Fruit fly (Drosophila melanogaster) whole organism, embryonic: Measurements from ENCODE around the gene Ir94a.
A peak's percentile ranks its signal among the peaks of the same experiment; 100 is the strongest.

Experiments used
- ATbp ChIP-seq: fragments of 200-800 bp; sonication (Bioruptor generic); optimal IDR thresholded peaks from 2 replicates; lab custom pipeline; 2017; ENCODE audit warnings: missing biosample characterization, mild to moderate bottlenecking, missing genetic modification characterization, missing genetic modification reagents
- Bteb2 ChIP-seq: fragments of 200-800 bp; sonication (Bioruptor generic); optimal IDR thresholded peaks from 2 replicates; lab custom pipeline; 2016; ENCODE audit warnings: missing biosample characterization, missing genetic modification characterization
- CG10431 ChIP-seq: fragments of 200-800 bp; sonication (Bioruptor generic); optimal IDR thresholded peaks from 3 replicates; lab custom pipeline; 2018; ENCODE audit warnings: missing biosample characterization, mild to moderate bottlenecking, missing genetic modification characterization
- CG10462 ChIP-seq: fragments of 200-800 bp; sonication (Bioruptor generic); optimal IDR thresholded peaks from 2 replicates; lab custom pipeline; 2016; ENCODE audit warnings: missing biosample characterization, missing genetic modification characterization
- CG10543 ChIP-seq: fragments of 200-800 bp; sonication (Bioruptor generic); optimal IDR thresholded peaks from 3 replicates; lab custom pipeline; 2017; ENCODE audit warnings: missing biosample characterization, mild to moderate bottlenecking, missing genetic modification characterization, moderate library complexity
- CG1233 ChIP-seq: fragments of 200-800 bp; sonication (Bioruptor generic); optimal IDR thresholded peaks from 4 replicates; lab custom pipeline; 2018; ENCODE audit warnings: missing biosample characterization, mild to moderate bottlenecking, missing genetic modification characterization
- CG18262 ChIP-seq: fragments of 200-800 bp; optimal IDR thresholded peaks from 3 replicates; lab custom pipeline; 2019; ENCODE audit warnings: missing biosample characterization, mild to moderate bottlenecking, missing genetic modification characterization, moderate library complexity
- CG2116 ChIP-seq: fragments of 200-800 bp; sonication (Bioruptor generic); optimal IDR thresholded peaks from 3 replicates; lab custom pipeline; 2018; ENCODE audit warnings: missing biosample characterization, mild to moderate bottlenecking, missing genetic modification characterization
- CG2202 ChIP-seq: fragments of 200-800 bp; sonication (Bioruptor generic); optimal IDR thresholded peaks from 2 replicates; lab custom pipeline; 2018; ENCODE audit warnings: missing biosample characterization, mild to moderate bottlenecking, missing genetic modification characterization
- CG2678 ChIP-seq: fragments of 200-800 bp; sonication (Bioruptor generic); optimal IDR thresholded peaks from 3 replicates; lab custom pipeline; 2019; ENCODE audit warnings: missing biosample characterization, mild to moderate bottlenecking, missing genetic modification characterization, moderate library complexity
- CG31388 ChIP-seq: fragments of 200-800 bp; sonication (Bioruptor generic); optimal IDR thresholded peaks from 2 replicates; lab custom pipeline; 2016; ENCODE audit warnings: missing biosample characterization, missing genetic modification characterization
- CG32767 ChIP-seq: fragments of 200-800 bp; sonication (Bioruptor generic); IDR thresholded peaks from 2 replicates; pipeline ENCODE4 v1.3.6; 2022; ENCODE audit warnings: missing biosample characterization, missing genetic modification characterization
- CG43689 ChIP-seq: fragments of 200-800 bp; sonication (Bioruptor generic); IDR thresholded peaks from 2 replicates; pipeline ENCODE4 v1.3.6; 2022; ENCODE audit warnings: missing biosample characterization, missing genetic modification characterization
- CG5180 ChIP-seq: fragments of 200-800 bp; sonication (Bioruptor generic); optimal IDR thresholded peaks from 3 replicates; lab custom pipeline; 2017; ENCODE audit warnings: missing biosample characterization, missing genetic modification characterization, mild to moderate bottlenecking, moderate library complexity, missing genetic modification reagents
- CG6689 ChIP-seq: fragments of 200-800 bp; sonication (Bioruptor generic); IDR thresholded peaks from 2 replicates; pipeline ENCODE4 v1.3.6; 2022; ENCODE audit warnings: missing biosample characterization, missing genetic modification characterization
- CG6854 ChIP-seq: fragments of 200-800 bp; sonication (Bioruptor generic); optimal IDR thresholded peaks from 3 replicates; lab custom pipeline; 2017; ENCODE audit warnings: missing biosample characterization, mild to moderate bottlenecking, missing genetic modification characterization
- CG7839 ChIP-seq: fragments of 200-800 bp; sonication (Bioruptor generic); optimal IDR thresholded peaks from 3 replicates; lab custom pipeline; 2018; ENCODE audit warnings: missing biosample characterization, mild to moderate bottlenecking, missing genetic modification characterization, moderate library complexity
- Dfd ChIP-seq, 2 experiments: fragments of >200 bp; optimal IDR thresholded peaks; 2 replicates each; lab custom pipeline; 2017; ENCODE audit warnings: missing biosample characterization in 2 of 2, missing genetic modification characterization in 2 of 2
- Doc2 ChIP-seq: fragments of 200-800 bp; sonication (Bioruptor generic); IDR thresholded peaks from 2 replicates; pipeline ENCODE4 v1.3.6; 2022; ENCODE audit warnings: missing biosample characterization, missing genetic modification characterization
- Ets97D ChIP-seq: fragments of 200-800 bp; sonication (Bioruptor generic); optimal IDR thresholded peaks from 3 replicates; lab custom pipeline; 2016; ENCODE audit warnings: missing biosample characterization, missing genetic modification characterization
- Hand ChIP-seq: fragments of 200-800 bp; sonication (Bioruptor generic); optimal IDR thresholded peaks from 2 replicates; lab custom pipeline; 2017; ENCODE audit warnings: mild to moderate bottlenecking, missing biosample characterization, missing genetic modification reagents, missing genetic modification characterization
- Hmr ChIP-seq: fragments of 200-800 bp; sonication (Bioruptor generic); optimal IDR thresholded peaks from 3 replicates; lab custom pipeline; 2017; ENCODE audit warnings: mild to moderate bottlenecking, missing biosample characterization, missing genetic modification reagents, missing genetic modification characterization
- Hr3 ChIP-seq: fragments of 200-800 bp; sonication (Bioruptor generic); optimal IDR thresholded peaks from 3 replicates; lab custom pipeline; 2016; ENCODE audit warnings: missing biosample characterization, missing genetic modification characterization
- Hr51 ChIP-seq, 2 experiments: fragments of 200-800 bp; sonication (Bioruptor generic); optimal IDR thresholded peaks; 2 replicates in 1 of 2; 3 replicates in 1 of 2; lab custom pipeline; 2016 to 2018; ENCODE audit warnings: missing biosample characterization in 2 of 2, missing genetic modification characterization in 2 of 2, mild to moderate bottlenecking in 1 of 2, moderate library complexity in 1 of 2
- Lpt ChIP-seq: fragments of >200 bp; optimal IDR thresholded peaks from 2 replicates; lab custom pipeline; 2018; ENCODE audit warnings: missing biosample characterization, missing genetic modification characterization
- MTF-1 ChIP-seq: fragments of 200-800 bp; sonication (Bioruptor generic); optimal IDR thresholded peaks from 2 replicates; lab custom pipeline; 2018; ENCODE audit warnings: missing biosample characterization, mild to moderate bottlenecking, missing genetic modification characterization, borderline replicate concordance
- NFAT ChIP-seq: fragments of 200-800 bp; sonication (Bioruptor generic); IDR thresholded peaks from 2 replicates; pipeline ENCODE4 v1.3.6; 2022; ENCODE audit warnings: missing biosample characterization, missing genetic modification characterization
- Scr ChIP-seq: fragments of 200-800 bp; sonication (Bioruptor generic); IDR thresholded peaks from 2 replicates; pipeline ENCODE4 v1.3.6; 2022; ENCODE audit warnings: missing biosample characterization, missing genetic modification characterization; ENCODE audit not compliant: partially characterized antibody
- Sry-β ChIP-seq: fragments of 200-800 bp; sonication (Bioruptor generic); optimal IDR thresholded peaks from 2 replicates; lab custom pipeline; 2018; ENCODE audit warnings: missing biosample characterization, mild to moderate bottlenecking, missing genetic modification characterization, moderate library complexity
- Sry-δ ChIP-seq: fragments of 200-800 bp; sonication (Bioruptor generic); optimal IDR thresholded peaks from 2 replicates; lab custom pipeline; 2016; ENCODE audit warnings: missing biosample characterization, missing genetic modification characterization
- Tbp ChIP-seq: fragments of >200 bp; optimal IDR thresholded peaks from 2 replicates; lab custom pipeline; 2018; ENCODE audit warnings: missing biosample characterization, missing genetic modification characterization
- chif ChIP-seq, 2 experiments: fragments of 200-800 bp; sonication (Bioruptor generic); optimal IDR thresholded peaks; 3 replicates each; lab custom pipeline; 2016; ENCODE audit warnings: missing biosample characterization in 2 of 2, missing genetic modification characterization in 2 of 2
- crc ChIP-seq: fragments of 200-800 bp; sonication (Bioruptor generic); optimal IDR thresholded peaks from 2 replicates; lab custom pipeline; 2016; ENCODE audit warnings: missing biosample characterization, missing genetic modification characterization
- fru ChIP-seq: fragments of >200 bp; optimal IDR thresholded peaks from 2 replicates; lab custom pipeline; 2017
- hbn ChIP-seq: fragments of 200-800 bp; sonication (Bioruptor generic); IDR thresholded peaks from 2 replicates; pipeline ENCODE4 v1.3.6; 2022; ENCODE audit warnings: missing biosample characterization, missing genetic modification characterization; ENCODE audit not compliant: partially characterized antibody
- her ChIP-seq: fragments of 200-800 bp; sonication (Bioruptor generic); optimal IDR thresholded peaks from 2 replicates; lab custom pipeline; 2016; ENCODE audit warnings: missing biosample characterization, missing genetic modification characterization
- insv ChIP-seq, 2 experiments: fragments of 200-800 bp; sonication (Bioruptor generic); optimal IDR thresholded peaks; 3 replicates each; lab custom pipeline; 2016 to 2018; ENCODE audit warnings: missing biosample characterization in 2 of 2, missing genetic modification characterization in 2 of 2
- jigr1 ChIP-seq: fragments of 200-800 bp; sonication (Bioruptor generic); IDR thresholded peaks from 3 replicates; pipeline ENCODE4 v1.3.6; 2022; ENCODE audit warnings: missing biosample characterization, missing genetic modification characterization
- jing ChIP-seq: fragments of 200-800 bp; sonication (Bioruptor generic); optimal IDR thresholded peaks from 2 replicates; lab custom pipeline; 2018; ENCODE audit warnings: missing biosample characterization, mild to moderate bottlenecking, missing genetic modification characterization
- onecut ChIP-seq: fragments of 200-800 bp; sonication (Bioruptor generic); IDR thresholded peaks from 2 replicates; pipeline ENCODE4 v1.3.6; 2022; ENCODE audit warnings: missing biosample characterization, missing genetic modification characterization
- pnt ChIP-seq: fragments of 200-800 bp; sonication (Bioruptor generic); optimal IDR thresholded peaks from 3 replicates; lab custom pipeline; 2016; ENCODE audit warnings: missing biosample characterization, missing genetic modification characterization
- prd ChIP-seq, 3 experiments: fragments of >200 bp in 2 of 3; fragments of 200-800 bp in 1 of 3; sonication (Bioruptor generic) in 1 of 3; optimal IDR thresholded peaks in 2 of 3; IDR thresholded peaks in 1 of 3; 2 replicates in 2 of 3; 3 replicates in 1 of 3; pipeline versions ENCODE4 v1.3.6 to Lab custom; 2017 to 2022; ENCODE audit warnings: missing biosample characterization in 1 of 3, missing genetic modification characterization in 1 of 3
- sens-2 ChIP-seq: fragments of 200-800 bp; sonication (Bioruptor generic); IDR thresholded peaks from 2 replicates; pipeline ENCODE4 v1.3.6; 2022; ENCODE audit warnings: missing biosample characterization, missing genetic modification characterization
- ssp ChIP-seq: fragments of 200-800 bp; sonication (Bioruptor generic); IDR thresholded peaks from 2 replicates; pipeline ENCODE4 v1.3.6; 2022; ENCODE audit warnings: missing biosample characterization, missing genetic modification characterization
- trem ChIP-seq: fragments of 200-800 bp; optimal IDR thresholded peaks from 3 replicates; lab custom pipeline; 2019; ENCODE audit warnings: missing biosample characterization, mild to moderate bottlenecking, missing genetic modification characterization, moderate library complexity
- unpg ChIP-seq: fragments of 200-800 bp; sonication (Bioruptor generic); optimal IDR thresholded peaks from 3 replicates; lab custom pipeline; 2018; ENCODE audit warnings: missing biosample characterization, mild to moderate bottlenecking, missing genetic modification characterization, moderate library complexity
- z ChIP-seq: fragments of 200-800 bp; sonication (Bioruptor generic); IDR thresholded peaks from 3 replicates; pipeline ENCODE4 v1.3.6; 2022; ENCODE audit warnings: missing biosample characterization, missing genetic modification characterization
- zen ChIP-seq: fragments of 200-800 bp; sonication (Bioruptor generic); optimal IDR thresholded peaks from 3 replicates; lab custom pipeline; 2018; ENCODE audit warnings: missing biosample characterization, mild to moderate bottlenecking, missing genetic modification characterization, moderate library complexity
- zen2 ChIP-seq: fragments of 200-800 bp; sonication (Bioruptor generic); IDR thresholded peaks from 3 replicates; pipeline ENCODE4 v1.3.6; 2022; ENCODE audit warnings: missing biosample characterization, missing genetic modification characterization; ENCODE audit not compliant: partially characterized antibody
- zf30C ChIP-seq: fragments of 200-800 bp; sonication (Bioruptor generic); optimal IDR thresholded peaks from 3 replicates; lab custom pipeline; 2018; ENCODE audit warnings: missing biosample characterization, mild to moderate bottlenecking, missing genetic modification characterization

Gene Ir94a

dm6 chr3R:22139113-22139512 lies 25.9 kb downstream of the Ir94a start (continued):
- TF ChIP-seq CG2678 (tag; lab: Kevin White, UChicago) = peak; percentile 55
- no peak for TF ChIP-seq NFAT (GFP tag; lab: Robert Waterston, UW)
- TF ChIP-seq CG10543 (GFP tag; lab: Kevin White, UChicago) = no peak
- TF ChIP-seq zen (tag; lab: Kevin White, UChicago) = peak; percentile 73
- TF ChIP-seq Sry-β (GFP tag; lab: Kevin White, UChicago) = no peak
- no peak for TF ChIP-seq Tbp (GFP tag; lab: Kevin White, UChicago)
- no peak for TF ChIP-seq CG43689 (GFP tag; lab: Robert Waterston, UW)
- TF ChIP-seq jigr1 (GFP tag; lab: Robert Waterston, UW) = 0 out of 3 replicates have a peak, but pooled peaks have one; percentile 35
- no peak for TF ChIP-seq CG10431 (GFP tag; lab: Kevin White, UChicago)
- peak; percentile 64; the same call in 1 of the 3 replicates for TF ChIP-seq z (GFP tag; lab: Robert Waterston, UW)
- peak; percentile 38 for TF ChIP-seq crc (GFP tag; lab: Kevin White, UChicago)
- peak; percentile 6 to 47 for TF ChIP-seq Hr51 (GFP tag; optimal IDR thresholded peaks at IDR 0.05; lab: Kevin White, UChicago)
- TF ChIP-seq fru (lab: Kevin White, UChicago) = no peak
- peak; percentile 55 for TF ChIP-seq CG2202 (tag; lab: Kevin White, UChicago)
- TF ChIP-seq CG7839 (tag; lab: Kevin White, UChicago) = peak; percentile 70
- no peak for TF ChIP-seq Dfd (GFP tag; optimal IDR thresholded peaks at IDR 0.05; lab: Kevin White, UChicago)
- TF ChIP-seq CG31388 (GFP tag; lab: Kevin White, UChicago) = no peak
- TF ChIP-seq her (GFP tag; lab: Kevin White, UChicago) = peak; percentile 40
- TF ChIP-seq Doc2 = no peak
- peak; percentile 66 for TF ChIP-seq ssp
- TF ChIP-seq Hand (GFP tag; lab: Kevin White, UChicago) = no peak
- peak; percentile 84 for TF ChIP-seq unpg (GFP tag; lab: Kevin White, UChicago)
- no peak for TF ChIP-seq CG6854 (GFP tag; lab: Kevin White, UChicago)
- peak; percentile 11 for TF ChIP-seq Hmr (GFP tag; lab: Kevin White, UChicago)
- peak; percentile 79 for TF ChIP-seq CG32767
- peak; percentile 72 to 74 for TF ChIP-seq chif (GFP tag; optimal IDR thresholded peaks at IDR 0.05; lab: Kevin White, UChicago)
- peak; percentile 70 for TF ChIP-seq pnt (GFP tag; lab: Kevin White, UChicago)
- peak; percentile 63 for TF ChIP-seq jing (GFP tag; lab: Kevin White, UChicago)
- TF ChIP-seq insv (GFP tag; optimal IDR thresholded peaks at IDR 0.05; lab: Kevin White, UChicago) = no peak
- TF ChIP-seq onecut = peak; percentile 60
- TF ChIP-seq CG18262 = peak; percentile 79
- peak; percentile 57 for TF ChIP-seq trem
- TF ChIP-seq CG5180 = peak; percentile 23
- TF ChIP-seq CG6689 (GFP tag; lab: Robert Waterston, UW) = peak; percentile 83
- peak; percentile 79 for TF ChIP-seq ATbp
- peak; percentile 18 for TF ChIP-seq Sry-δ (GFP tag; lab: Kevin White, UChicago)
- peak; percentile 47 for TF ChIP-seq CG1233 (GFP tag; lab: Kevin White, UChicago)
- peak; percentile 78; the same call in 1 of the 2 replicates for TF ChIP-seq sens-2 (GFP tag; lab: Robert Waterston, UW)
- TF ChIP-seq CG10462 (GFP tag; lab: Kevin White, UChicago) = peak; percentile 54
- peak; percentile 35 for TF ChIP-seq Hr3 (GFP tag; lab: Kevin White, UChicago)
- no peak for TF ChIP-seq prd (optimal IDR thresholded peaks at IDR 0.05; lab: Kevin White, UChicago)
- TF ChIP-seq prd (GFP tag; IDR thresholded peaks at IDR 0.05; lab: Robert Waterston, UW) = peak; percentile 89
- no peak for TF ChIP-seq Bteb2 (GFP tag; lab: Kevin White, UChicago)
- TF ChIP-seq zen2 (GFP tag; lab: Robert Waterston, UW) = no peak
- TF ChIP-seq Ets97D = no peak
- TF ChIP-seq Lpt (GFP tag; lab: Kevin White, UChicago) = no peak
- TF ChIP-seq hbn (GFP tag; lab: Robert Waterston, UW) = no peak
- peak; percentile 19 for TF ChIP-seq CG2116 (GFP tag; lab: Kevin White, UChicago)
- TF ChIP-seq MTF-1 (GFP tag; lab: Kevin White, UChicago) = peak; percentile 25
- TF ChIP-seq zf30C (GFP tag; lab: Kevin White, UChicago) = no peak
- TF ChIP-seq Scr (GFP tag; lab: Robert Waterston, UW) = no peak
